Worm (Caenorhabditis elegans): ENCODE data around the gene F46F5.5.
A peak's percentile ranks its signal among the peaks of the same experiment; 100 is the strongest.
"Not testable (repeated sequence)": the region's sequence is repeated elsewhere in the genome, so short reads cannot be mapped to it uniquely, and the experiment has no call there.

Gene F46F5.5

ce11 chrII:825521-825920 is 12.7 kb upstream of the F46F5.5 start, which contains the start of gene F28A10.1:
Gene F28A10.1 (plus strand): TSS chrII:825821.
- peak; percentile 8 for TF ChIP-seq aha-1 (tag)
- TF ChIP-seq nhr-102 (tag; optimal IDR thresholded peaks at IDR 0.05): no peak

ce11 chrII:823529-823928 is 10.7 kb upstream of the F46F5.5 start, which contains the start of gene F46F5.10:
Gene F46F5.10 (plus strand): TSS chrII:823829.
- TF ChIP-seq nhr-10 (tag; optimal IDR thresholded peaks at IDR 0.05) (no peak), ces-1 (GFP tag; optimal IDR thresholded peaks at IDR 0.05) (no peak), ctbp-1 (GFP tag; IDR thresholded peaks at IDR 0.05) (no peak), T20F7.1 (GFP tag; optimal IDR thresholded peaks at IDR 0.05) (no peak), attf-4 (tag; optimal IDR thresholded peaks at IDR 0.05) (no peak), lir-3 (tag; optimal IDR thresholded peaks at IDR 0.05) (no peak), T26A8.4 (GFP tag; IDR thresholded peaks at IDR 0.05) (no peak)

ce11 chrII:822730-823129 is 9.9 kb upstream of the F46F5.5 start, which contains the start of gene msrp-4:
Gene msrp-4 (minus strand): TSS chrII:822830.
- not testable (repeated sequence) for TF ChIP-seq F10B5.3 (tag; optimal IDR thresholded peaks at IDR 0.05); ZK337.2 (GFP tag; IDR thresholded peaks at IDR 0.05); D1046.2 (GFP tag; IDR thresholded peaks at IDR 0.05)

ce11 chrII:821514-821913 is 8.7 kb upstream of the F46F5.5 start, which contains the start of gene F46F5.8:
Gene F46F5.8 (minus strand): TSS chrII:821614.
- no peak for TF ChIP-seq egl-27 (tag; optimal IDR thresholded peaks at IDR 0.05)
- no peak for TF ChIP-seq hif-1 (tag; optimal IDR thresholded peaks at IDR 0.05)
- no peak for TF ChIP-seq zip-2 (tag; optimal IDR thresholded peaks at IDR 0.05)
- no peak for TF ChIP-seq mxl-3 (GFP tag; optimal IDR thresholded peaks at IDR 0.05)
- no peak for TF ChIP-seq mes-2 (tag; optimal IDR thresholded peaks at IDR 0.05; ENCODE audit: poor library complexity, severe bottlenecking)
- no peak for TF ChIP-seq nhr-102 (tag; optimal IDR thresholded peaks at IDR 0.05)
- peak in 1 of 2 experiments; percentile 73 for TF ChIP-seq unc-62 (GFP tag; optimal IDR thresholded peaks at IDR 0.05 in 1 of 2)
- TF ChIP-seq unc-62 (tag; optimal IDR thresholded peaks at IDR 0.05): no peak
- TF ChIP-seq zag-1 (tag; optimal IDR thresholded peaks at IDR 0.05): no peak
- TF ChIP-seq nhr-76 (tag; optimal IDR thresholded peaks at IDR 0.05): no peak

ce11 chrII:820519-820918 is 7.7 kb upstream of the F46F5.5 start, which contains the start of gene F46F5.7:
Gene F46F5.7 (minus strand): TSS chrII:820619.
- TF ChIP-seq ceh-32 (tag; optimal IDR thresholded peaks at IDR 0.05; ENCODE audit: poor library complexity) (no peak), pqm-1 (tag; optimal IDR thresholded peaks at IDR 0.05) (no peak)

- TF ChIP-seq unc-39 (tag; optimal IDR thresholded peaks at IDR 0.05) (no peak), mes-2 (tag; optimal IDR thresholded peaks at IDR 0.05; ENCODE audit: poor library complexity, severe bottlenecking) (no peak), mxl-2 (GFP tag; conservative IDR thresholded peaks at IDR 0.05) (no peak), Y48G9A.11 (GFP tag; IDR thresholded peaks at IDR 0.05) (no peak), lir-3 (tag; optimal IDR thresholded peaks at IDR 0.05) (no peak), daf-16 (GFP tag; optimal IDR thresholded peaks at IDR 0.05) (no peak), daf-16 (tag; optimal IDR thresholded peaks at IDR 0.05) (no peak), rbr-2 (tag; optimal IDR thresholded peaks at IDR 0.05) (no peak), lin-15B (tag; optimal IDR thresholded peaks at IDR 0.05) (no peak), madf-5 (GFP tag; IDR thresholded peaks at IDR 0.05) (no peak), D1046.2 (GFP tag; IDR thresholded peaks at IDR 0.05) (no peak), Y75B8A.6 (GFP tag; IDR thresholded peaks at IDR 0.05) (no peak)
Observed at ce11 chrII:814737-815136, 1.9 kb upstream of the F46F5.5 start, which contains the start of gene msrp-3. Gene msrp-3 (minus strand): TSS chrII:814837.
